Fruit fly (Drosophila melanogaster) whole organism, embryonic: ENCODE data around the gene AP-1mu.
A peak's percentile ranks its signal among the peaks of the same experiment; 100 is the strongest.

Experiments
- Abd-B ChIP-seq: fragments of 200-800 bp; sonication (Bioruptor generic); optimal IDR thresholded peaks from 2 replicates; lab custom pipeline; 2018; ENCODE audit warnings: missing biosample characterization, mild to moderate bottlenecking, missing genetic modification characterization, moderate library complexity
- Asciz ChIP-seq: fragments of 200-800 bp; sonication (Bioruptor generic); optimal IDR thresholded peaks from 2 replicates; lab custom pipeline; 2017; ENCODE audit warnings: missing biosample characterization, mild to moderate bottlenecking, missing genetic modification characterization, missing genetic modification reagents
- CG11723 ChIP-seq: fragments of 200-800 bp; sonication (Bioruptor generic); optimal IDR thresholded peaks from 2 replicates; lab custom pipeline; 2017; ENCODE audit warnings: missing biosample characterization, mild to moderate bottlenecking, missing genetic modification characterization
- CG12236 ChIP-seq: fragments of 200-800 bp; sonication (Bioruptor generic); optimal IDR thresholded peaks from 2 replicates; lab custom pipeline; 2016; ENCODE audit warnings: missing biosample characterization, missing genetic modification characterization
- CG12769 ChIP-seq: fragments of 200-800 bp; sonication (Bioruptor generic); optimal IDR thresholded peaks from 2 replicates; lab custom pipeline; 2019; ENCODE audit warnings: missing biosample characterization, mild to moderate bottlenecking, missing genetic modification characterization, moderate library complexity
- CG13287 ChIP-seq: fragments of 200-800 bp; sonication (Bioruptor generic); IDR thresholded peaks from 2 replicates; pipeline ENCODE4 v1.3.6; 2022; ENCODE audit warnings: missing biosample characterization, missing genetic modification characterization; ENCODE audit not compliant: partially characterized antibody
- CG13894 ChIP-seq: fragments of 200-800 bp; sonication (Bioruptor generic); optimal IDR thresholded peaks from 3 replicates; lab custom pipeline; 2018; ENCODE audit warnings: missing biosample characterization, mild to moderate bottlenecking, missing genetic modification characterization, moderate library complexity
- CG14014 ChIP-seq: fragments of 200-800 bp; sonication (Bioruptor generic); IDR thresholded peaks from 2 replicates; pipeline ENCODE4 v1.3.6; 2022; ENCODE audit warnings: missing biosample characterization, missing genetic modification characterization
- CG15696 ChIP-seq: fragments of 200-800 bp; sonication (Bioruptor generic); optimal IDR thresholded peaks from 2 replicates; lab custom pipeline; 2019; ENCODE audit warnings: missing biosample characterization, mild to moderate bottlenecking, missing genetic modification characterization, moderate library complexity
- CG17186 ChIP-seq: fragments of 200-800 bp; sonication (Bioruptor generic); optimal IDR thresholded peaks from 3 replicates; lab custom pipeline; 2017; ENCODE audit warnings: missing biosample characterization, missing genetic modification reagents, missing genetic modification characterization
- CG17361 ChIP-seq: fragments of 200-800 bp; sonication (Bioruptor generic); IDR thresholded peaks from 3 replicates; pipeline ENCODE4 v1.3.6; 2022; ENCODE audit warnings: missing biosample characterization, missing genetic modification characterization
- CG17802 ChIP-seq: fragments of 200-800 bp; sonication (Bioruptor generic); optimal IDR thresholded peaks from 2 replicates; lab custom pipeline; 2018; ENCODE audit warnings: missing biosample characterization, mild to moderate bottlenecking, missing genetic modification characterization, moderate library complexity
- CG31441 ChIP-seq: fragments of 200-800 bp; sonication (Bioruptor generic); IDR thresholded peaks from 2 replicates; pipeline ENCODE4 v1.3.6; 2022; ENCODE audit warnings: missing biosample characterization, missing genetic modification characterization
- CG3281 ChIP-seq: fragments of 200-800 bp; sonication (Bioruptor generic); optimal IDR thresholded peaks from 3 replicates; lab custom pipeline; 2017; ENCODE audit warnings: missing biosample characterization, mild to moderate bottlenecking, missing genetic modification characterization
- CG3838 ChIP-seq: fragments of 200-800 bp; sonication (Bioruptor generic); optimal IDR thresholded peaks from 3 replicates; lab custom pipeline; 2016; ENCODE audit warnings: missing biosample characterization, missing genetic modification characterization
- CG4707 ChIP-seq: fragments of 200-800 bp; sonication (Bioruptor generic); optimal IDR thresholded peaks from 2 replicates; lab custom pipeline; 2018; ENCODE audit warnings: missing biosample characterization, mild to moderate bottlenecking, missing genetic modification characterization, moderate library complexity
- CG5180 ChIP-seq: fragments of 200-800 bp; sonication (Bioruptor generic); optimal IDR thresholded peaks from 3 replicates; lab custom pipeline; 2017; ENCODE audit warnings: missing biosample characterization, missing genetic modification characterization, mild to moderate bottlenecking, moderate library complexity, missing genetic modification reagents
- CG6654 ChIP-seq: fragments of 200-800 bp; sonication (Bioruptor generic); optimal IDR thresholded peaks from 2 replicates; lab custom pipeline; 2017; ENCODE audit warnings: missing biosample characterization, mild to moderate bottlenecking, missing genetic modification characterization
- CG6765 ChIP-seq: fragments of 200-800 bp; sonication (Bioruptor generic); optimal IDR thresholded peaks from 3 replicates; lab custom pipeline; 2017; ENCODE audit warnings: missing biosample characterization, mild to moderate bottlenecking, missing genetic modification characterization
- CG7786 ChIP-seq: fragments of 200-800 bp; sonication (Bioruptor generic); optimal IDR thresholded peaks from 2 replicates; lab custom pipeline; 2016; ENCODE audit warnings: missing biosample characterization, missing genetic modification characterization
- CG9817 ChIP-seq: fragments of 200-800 bp; sonication (Bioruptor generic); optimal IDR thresholded peaks from 2 replicates; lab custom pipeline; 2018; ENCODE audit warnings: missing biosample characterization, mild to moderate bottlenecking, missing genetic modification characterization, moderate library complexity
- Dek ChIP-seq: fragments of 200-800 bp; sonication (Bioruptor generic); optimal IDR thresholded peaks from 3 replicates; lab custom pipeline; 2019; ENCODE audit warnings: missing biosample characterization, mild to moderate bottlenecking, missing genetic modification characterization, moderate library complexity
- Dfd ChIP-seq, 2 experiments: fragments of >200 bp; optimal IDR thresholded peaks; 2 replicates each; lab custom pipeline; 2017; ENCODE audit warnings: missing biosample characterization in 2 of 2, missing genetic modification characterization in 2 of 2
- ERR ChIP-seq: fragments of 200-800 bp; sonication (Bioruptor generic); optimal IDR thresholded peaks from 2 replicates; lab custom pipeline; 2016; ENCODE audit warnings: missing biosample characterization, missing genetic modification characterization
- Fer2 ChIP-seq: fragments of 200-800 bp; sonication (Bioruptor generic); optimal IDR thresholded peaks from 2 replicates; lab custom pipeline; 2018; ENCODE audit warnings: missing biosample characterization, mild to moderate bottlenecking, missing genetic modification characterization, moderate library complexity
- Fer3 ChIP-seq: fragments of 200-800 bp; sonication (Bioruptor generic); optimal IDR thresholded peaks from 2 replicates; lab custom pipeline; 2018; ENCODE audit warnings: missing biosample characterization, mild to moderate bottlenecking, missing genetic modification characterization, moderate library complexity
- MTF-1 ChIP-seq: fragments of 200-800 bp; sonication (Bioruptor generic); optimal IDR thresholded peaks from 2 replicates; lab custom pipeline; 2018; ENCODE audit warnings: missing biosample characterization, mild to moderate bottlenecking, missing genetic modification characterization, borderline replicate concordance
- Mes4 ChIP-seq: fragments of 200-800 bp; sonication (Bioruptor generic); optimal IDR thresholded peaks from 2 replicates; lab custom pipeline; 2016; ENCODE audit warnings: missing biosample characterization, missing genetic modification characterization
- Nf-YB ChIP-seq: fragments of 200-800 bp; sonication (Bioruptor generic); optimal IDR thresholded peaks from 3 replicates; lab custom pipeline; 2019; ENCODE audit warnings: missing biosample characterization, mild to moderate bottlenecking, missing genetic modification characterization, moderate library complexity
- Oaz ChIP-seq: fragments of 200-800 bp; sonication (Bioruptor generic); IDR thresholded peaks from 2 replicates; pipeline ENCODE4 v1.3.6; 2022; ENCODE audit warnings: missing biosample characterization, missing genetic modification characterization
- Rfx ChIP-seq: fragments of 200-800 bp; sonication (Bioruptor generic); IDR thresholded peaks from 2 replicates; pipeline ENCODE4 v1.3.6; 2022; ENCODE audit warnings: missing biosample characterization, missing genetic modification characterization
- Usf ChIP-seq: fragments of 200-800 bp; sonication (Bioruptor generic); optimal IDR thresholded peaks from 2 replicates; lab custom pipeline; 2017; ENCODE audit warnings: missing genotype, missing biosample characterization, missing genetic modification characterization
- ac ChIP-seq: fragments of 200-800 bp; sonication (Bioruptor generic); optimal IDR thresholded peaks from 3 replicates; lab custom pipeline; 2017; ENCODE audit warnings: missing biosample characterization, mild to moderate bottlenecking, missing genetic modification characterization
- bowl ChIP-seq: fragments of 200-800 bp; sonication (Bioruptor generic); IDR thresholded peaks from 2 replicates; pipeline ENCODE4 v1.3.6; 2022; ENCODE audit warnings: missing biosample characterization, missing genetic modification characterization
- btn ChIP-seq: fragments of 200-800 bp; sonication (Bioruptor generic); optimal IDR thresholded peaks from 2 replicates; lab custom pipeline; 2016; ENCODE audit warnings: missing biosample characterization, missing genetic modification characterization
- chm ChIP-seq: fragments of 200-800 bp; sonication (Bioruptor generic); IDR thresholded peaks from 2 replicates; pipeline ENCODE4 v1.3.6; 2022; ENCODE audit warnings: missing biosample characterization, missing genetic modification characterization
- ci ChIP-seq: fragments of 200-800 bp; sonication (Bioruptor generic); IDR thresholded peaks from 3 replicates; pipeline ENCODE4 v1.3.6; 2022; ENCODE audit warnings: missing biosample characterization, missing genetic modification characterization
- croc ChIP-seq: fragments of 200-800 bp; sonication (Bioruptor generic); conservative IDR thresholded peaks from 3 replicates; pipeline ENCODE4 v1.3.6; 2022; ENCODE audit warnings: missing biosample characterization, missing genetic modification characterization
- fu2 ChIP-seq: fragments of 200-800 bp; sonication (Bioruptor generic); optimal IDR thresholded peaks from 2 replicates; lab custom pipeline; 2016; ENCODE audit warnings: missing biosample characterization, missing genetic modification characterization
- gsb-n ChIP-seq: fragments of 200-800 bp; sonication (Bioruptor generic); optimal IDR thresholded peaks from 3 replicates; lab custom pipeline; 2018; ENCODE audit warnings: missing biosample characterization, mild to moderate bottlenecking, missing genetic modification characterization
- ham ChIP-seq: fragments of 200-800 bp; sonication (Bioruptor generic); IDR thresholded peaks from 2 replicates; pipeline ENCODE4 v1.3.6; 2022; ENCODE audit warnings: missing biosample characterization, missing genetic modification characterization
- ken ChIP-seq: fragments of 200-800 bp; sonication (Bioruptor generic); IDR thresholded peaks from 3 replicates; pipeline ENCODE4 v1.3.6; 2022; ENCODE audit warnings: missing biosample characterization, missing genetic modification characterization
- lola ChIP-seq, 3 experiments: fragments of >200 bp in 2 of 3; fragments of 200-800 bp in 1 of 3; sonication (Bioruptor generic) in 1 of 3; optimal IDR thresholded peaks; 2 replicates each; lab custom pipeline; 2017 to 2019; ENCODE audit warnings: missing biosample characterization in 3 of 3, missing genetic modification characterization in 3 of 3, mild to moderate bottlenecking in 1 of 3, moderate library complexity in 1 of 3
- maf-S ChIP-seq: fragments of 200-800 bp; sonication (Bioruptor generic); optimal IDR thresholded peaks from 2 replicates; lab custom pipeline; 2016; ENCODE audit warnings: missing biosample characterization, missing genetic modification characterization
- nau ChIP-seq: fragments of 200-800 bp; sonication (Bioruptor generic); optimal IDR thresholded peaks from 3 replicates; lab custom pipeline; 2017; ENCODE audit warnings: missing biosample characterization, mild to moderate bottlenecking, missing genetic modification characterization, missing genetic modification reagents
- salm ChIP-seq: fragments of 200-800 bp; sonication (Bioruptor generic); optimal IDR thresholded peaks from 2 replicates; lab custom pipeline; 2018; ENCODE audit warnings: missing biosample characterization, mild to moderate bottlenecking, missing genetic modification characterization
- so ChIP-seq: fragments of 200-800 bp; sonication (Bioruptor generic); IDR thresholded peaks from 3 replicates; pipeline ENCODE4 v1.3.6; 2022; ENCODE audit warnings: missing biosample characterization, missing genetic modification characterization
- sug ChIP-seq: fragments of 200-800 bp; optimal IDR thresholded peaks from 2 replicates; lab custom pipeline; 2019; ENCODE audit warnings: missing biosample characterization, mild to moderate bottlenecking, missing genetic modification characterization, moderate library complexity
- vfl ChIP-seq: fragments of 200-800 bp; sonication (Bioruptor generic); optimal IDR thresholded peaks from 2 replicates; lab custom pipeline; 2016; ENCODE audit warnings: missing biosample characterization, missing genetic modification characterization
- zf30C ChIP-seq: fragments of 200-800 bp; sonication (Bioruptor generic); optimal IDR thresholded peaks from 3 replicates; lab custom pipeline; 2018; ENCODE audit warnings: missing biosample characterization, mild to moderate bottlenecking, missing genetic modification characterization

The AP-1mu gene

DNA sequence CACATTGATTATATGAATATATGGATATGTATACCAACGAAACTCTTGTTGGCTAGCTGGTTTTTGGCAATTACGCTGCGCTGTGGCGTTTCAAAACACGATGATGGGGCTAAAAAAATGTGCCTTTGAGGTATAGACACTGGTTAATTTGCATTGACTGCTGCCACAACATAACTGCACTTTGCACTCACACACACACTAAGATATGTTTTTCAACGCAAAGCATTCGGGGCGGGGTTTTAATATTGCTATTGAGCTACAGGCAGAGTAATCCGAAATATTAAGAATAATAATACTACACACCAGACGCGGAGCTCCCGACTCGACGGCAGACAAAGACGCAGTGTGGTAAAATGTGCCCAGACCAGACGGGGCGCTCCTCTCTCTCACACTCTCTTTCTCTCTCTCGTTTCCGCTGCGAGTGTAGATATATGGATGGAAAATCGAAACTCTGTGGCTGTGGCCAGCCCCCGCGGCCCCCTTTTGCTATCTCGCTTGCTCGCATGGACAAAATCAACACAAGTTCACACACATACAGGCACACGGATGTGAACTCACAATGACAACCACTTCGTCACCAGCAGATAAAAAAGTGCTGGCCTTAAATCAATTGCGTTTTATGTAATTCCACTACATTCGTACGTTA, 8.2 kb downstream of the AP-1mu start (continued):
- peak; percentile 79 for TF ChIP-seq MTF-1 (GFP tag; lab: Kevin White, UChicago)
- TF ChIP-seq CG13894 (tag; lab: Kevin White, UChicago): peak; percentile 66
- TF ChIP-seq Abd-B (GFP tag; lab: Kevin White, UChicago): no peak
- TF ChIP-seq CG17802 (tag; lab: Kevin White, UChicago): no peak
- TF ChIP-seq Mes4 (GFP tag; lab: Kevin White, UChicago): no peak
- TF ChIP-seq ac (GFP tag; lab: Kevin White, UChicago): peak; percentile 3
- no peak for TF ChIP-seq lola (GFP tag; optimal IDR thresholded peaks at IDR 0.05; lab: Kevin White, UChicago)
- peak; percentile 71 for TF ChIP-seq nau (GFP tag; lab: Kevin White, UChicago)
- peak; percentile 5 for TF ChIP-seq CG6654 (GFP tag; lab: Kevin White, UChicago)
- peak; percentile 69 for TF ChIP-seq ERR
- TF ChIP-seq salm (tag; lab: Kevin White, UChicago): no peak
- no peak for TF ChIP-seq Nf-YB (GFP tag; lab: Kevin White, UChicago)
- TF ChIP-seq chm (GFP tag; lab: Robert Waterston, UW): no peak
- TF ChIP-seq Oaz (GFP tag; lab: Robert Waterston, UW): no peak
- no peak for TF ChIP-seq Usf (GFP tag; lab: Kevin White, UChicago)
- TF ChIP-seq CG14014 (GFP tag; lab: Robert Waterston, UW): no peak
- no peak for TF ChIP-seq Dek (tag; lab: Kevin White, UChicago)
- no peak for TF ChIP-seq CG7786 (GFP tag; lab: Kevin White, UChicago)
- no peak for TF ChIP-seq CG9817 (tag; lab: Kevin White, UChicago)
- TF ChIP-seq ham (GFP tag; lab: Robert Waterston, UW): no peak
- peak; percentile 80 for TF ChIP-seq CG12769 (tag; lab: Kevin White, UChicago)
- peak; percentile 21 for TF ChIP-seq Fer3 (tag; lab: Kevin White, UChicago)
- no peak for TF ChIP-seq so (GFP tag; lab: Robert Waterston, UW)
- TF ChIP-seq CG5180: peak; percentile 59
- no peak for TF ChIP-seq ken
- TF ChIP-seq vfl (GFP tag; lab: Kevin White, UChicago): no peak
- TF ChIP-seq ci: no peak
- peak; percentile 77 for TF ChIP-seq sug (tag; lab: Kevin White, UChicago)
- no peak for TF ChIP-seq btn (GFP tag; lab: Kevin White, UChicago)
- peak; percentile 24 for TF ChIP-seq CG4707
- peak; percentile 63 for TF ChIP-seq CG3281 (GFP tag; lab: Kevin White, UChicago)
- TF ChIP-seq croc (GFP tag; lab: Robert Waterston, UW): no peak
- peak; percentile 50 for TF ChIP-seq Asciz (GFP tag; lab: Kevin White, UChicago)
- no peak for TF ChIP-seq Dfd (GFP tag; optimal IDR thresholded peaks at IDR 0.05; lab: Kevin White, UChicago)
- TF ChIP-seq CG13287 (GFP tag; lab: Robert Waterston, UW): no peak
- TF ChIP-seq gsb-n (tag; lab: Kevin White, UChicago): no peak
- TF ChIP-seq CG17361 (GFP tag; lab: Robert Waterston, UW): no peak
- TF ChIP-seq CG6765 (GFP tag; lab: Kevin White, UChicago): peak; percentile 82
- TF ChIP-seq CG12236 (GFP tag; lab: Kevin White, UChicago): no peak
- TF ChIP-seq Rfx: no peak
- no peak for TF ChIP-seq Fer2
- peak; percentile 26 for TF ChIP-seq CG17186 (GFP tag; lab: Kevin White, UChicago)
- peak; percentile 17 for TF ChIP-seq fu2 (GFP tag; lab: Kevin White, UChicago)
- TF ChIP-seq bowl (GFP tag; lab: Robert Waterston, UW): no peak
- peak; percentile 37 for TF ChIP-seq maf-S (GFP tag; lab: Kevin White, UChicago)
- peak; percentile 0 for TF ChIP-seq zf30C (GFP tag; lab: Kevin White, UChicago)
- no peak for TF ChIP-seq CG31441
- TF ChIP-seq CG15696 (tag; lab: Kevin White, UChicago): no peak
- TF ChIP-seq CG3838 (GFP tag; lab: Kevin White, UChicago): no peak
- peak; percentile 32 for TF ChIP-seq CG11723 (GFP tag; lab: Kevin White, UChicago)
